Fruit fly (Drosophila melanogaster) whole organism, wandering third instar larva: ENCODE results near the gene Hel89B.

Experiments used
- Abd-B ChIP-seq: fragments of >200 bp; optimal IDR thresholded peaks from 2 replicates; lab custom pipeline; 2017; ENCODE audit warnings: missing biosample characterization, missing genetic modification characterization
- CG32264 ChIP-seq: fragments of 200-800 bp; sonication (Bioruptor generic); optimal IDR thresholded peaks from 2 replicates; lab custom pipeline; 2016; ENCODE audit warnings: missing biosample characterization, missing genetic modification characterization
- CG9705 ChIP-seq: fragments of 200-800 bp; sonication (Bioruptor generic); optimal IDR thresholded peaks from 2 replicates; lab custom pipeline; 2018; ENCODE audit warnings: missing biosample characterization, mild to moderate bottlenecking, missing genetic modification characterization
- CrebA ChIP-seq: fragments of 200-800 bp; sonication (Bioruptor generic); optimal IDR thresholded peaks from 2 replicates; lab custom pipeline; 2016; ENCODE audit warnings: missing biosample characterization, mild to moderate bottlenecking, missing genetic modification characterization, borderline replicate concordance
- Dfd ChIP-seq: fragments of >200 bp; optimal IDR thresholded peaks from 2 replicates; lab custom pipeline; 2017; ENCODE audit warnings: missing biosample characterization, missing genetic modification characterization
- Dif ChIP-seq: fragments of 200-275, 200-300 bp; sonication (Bioruptor generic); optimal IDR thresholded peaks from 2 replicates; lab custom pipeline; 2018; ENCODE audit warnings: missing biosample characterization, missing genetic modification characterization; ENCODE audit not compliant: partially characterized antibody
- HLH106 ChIP-seq: fragments of 200-800 bp; optimal IDR thresholded peaks from 3 replicates; lab custom pipeline; 2019; ENCODE audit warnings: missing biosample characterization, mild to moderate bottlenecking, missing genetic modification characterization, moderate library complexity
- Hr78 ChIP-seq: fragments of >200 bp; optimal IDR thresholded peaks from 2 replicates; lab custom pipeline; 2017; ENCODE audit warnings: missing biosample characterization, missing genetic modification characterization
- Hr83 ChIP-seq: fragments of 200-300 bp; sonication (Bioruptor generic); optimal IDR thresholded peaks from 2 replicates; lab custom pipeline; 2016; ENCODE audit warnings: missing biosample characterization, mild to moderate bottlenecking, missing genetic modification characterization, moderate library complexity; ENCODE audit not compliant: poor library complexity, severe bottlenecking
- Jra ChIP-seq: sonication (Bioruptor generic); optimal IDR thresholded peaks from 2 replicates; lab custom pipeline; 2016; ENCODE audit warnings: missing biosample characterization, missing genetic modification characterization
- Mio ChIP-seq: sonication (Bioruptor generic); optimal IDR thresholded peaks from 2 replicates; lab custom pipeline; 2016; ENCODE audit warnings: missing biosample characterization, missing genetic modification characterization
- N ChIP-seq: fragments of >200 bp; optimal IDR thresholded peaks from 2 replicates; lab custom pipeline; 2018; ENCODE audit warnings: missing biosample characterization, missing external identifiers, missing genetic modification characterization
- OdsH ChIP-seq: fragments of 200-800 bp; sonication (Bioruptor generic); optimal IDR thresholded peaks from 2 replicates; lab custom pipeline; 2016; ENCODE audit warnings: missing biosample characterization, mild to moderate bottlenecking, missing genetic modification characterization
- Rel ChIP-seq, 2 experiments: fragments of 200-800 bp; sonication (Bioruptor generic) in 1 of 2; optimal IDR thresholded peaks; 2 replicates in 1 of 2; 3 replicates in 1 of 2; lab custom pipeline; 2016 to 2019; ENCODE audit warnings: mild to moderate bottlenecking in 2 of 2, missing biosample characterization in 2 of 2, missing genetic modification characterization in 2 of 2, moderate library complexity in 1 of 2
- Sp1 ChIP-seq: fragments of 200-800 bp; sonication (Bioruptor generic); optimal IDR thresholded peaks from 3 replicates; lab custom pipeline; 2019; ENCODE audit warnings: missing biosample characterization, mild to moderate bottlenecking, missing genetic modification characterization, moderate library complexity
- Vsx2 ChIP-seq: fragments of 200-300, 225-300 bp; sonication (Bioruptor generic); optimal IDR thresholded peaks from 2 replicates; lab custom pipeline; 2018; ENCODE audit warnings: missing biosample characterization, missing genetic modification characterization; ENCODE audit not compliant: partially characterized antibody
- br ChIP-seq: fragments of 200-800 bp; sonication (Bioruptor generic); optimal IDR thresholded peaks from 2 replicates; lab custom pipeline; 2016; ENCODE audit warnings: missing biosample characterization, missing genetic modification characterization
- dmrt93B ChIP-seq: fragments of 200-800 bp; sonication (Bioruptor generic); optimal IDR thresholded peaks from 2 replicates; lab custom pipeline; 2018; ENCODE audit warnings: missing biosample characterization, mild to moderate bottlenecking, missing genetic modification characterization
- dsf ChIP-seq: sonication (Bioruptor generic); optimal IDR thresholded peaks from 2 replicates; lab custom pipeline; 2016; ENCODE audit warnings: missing biosample characterization, missing genetic modification characterization, borderline replicate concordance
- ey ChIP-seq: fragments of 200-800 bp; sonication (Bioruptor generic); optimal IDR thresholded peaks from 2 replicates; lab custom pipeline; 2016; ENCODE audit warnings: missing biosample characterization, missing genetic modification characterization
- foxo ChIP-seq, 2 experiments: fragments of 200-800 bp; sonication (Bioruptor generic); optimal IDR thresholded peaks; 2 replicates in 1 of 2; 3 replicates in 1 of 2; lab custom pipeline; 2016 to 2017; ENCODE audit warnings: missing biosample characterization in 2 of 2, missing genetic modification characterization in 2 of 2
- h ChIP-seq: fragments of 200-800 bp; sonication (Bioruptor generic); optimal IDR thresholded peaks from 3 replicates; lab custom pipeline; 2016; ENCODE audit warnings: missing biosample characterization, mild to moderate bottlenecking, missing genetic modification characterization
- jim ChIP-seq: fragments of 175-275, 200-325 bp; sonication (Bioruptor generic); optimal IDR thresholded peaks from 2 replicates; lab custom pipeline; 2016; ENCODE audit warnings: missing biosample characterization, mild to moderate bottlenecking, missing genetic modification characterization
- rgr ChIP-seq: fragments of 200-800 bp; sonication (Bioruptor generic); optimal IDR thresholded peaks from 3 replicates; lab custom pipeline; 2016; ENCODE audit warnings: missing biosample characterization, mild to moderate bottlenecking, missing genetic modification characterization
- sage ChIP-seq: fragments of 200-800 bp; sonication (Bioruptor generic); optimal IDR thresholded peaks from 2 replicates; lab custom pipeline; 2016; ENCODE audit warnings: missing biosample characterization, mild to moderate bottlenecking, missing genetic modification characterization
- sv ChIP-seq: fragments of 200-800 bp; sonication (Bioruptor generic); optimal IDR thresholded peaks from 3 replicates; lab custom pipeline; 2016; ENCODE audit warnings: missing biosample characterization, missing genetic modification characterization
- tai ChIP-seq: sonication (Bioruptor generic); optimal IDR thresholded peaks from 2 replicates; lab custom pipeline; 2016; ENCODE audit warnings: missing biosample characterization, missing genetic modification characterization
- usp ChIP-seq: fragments of >200 bp; optimal IDR thresholded peaks from 2 replicates; lab custom pipeline; 2017; ENCODE audit warnings: missing biosample characterization, missing genetic modification characterization
- woc ChIP-seq: sonication (Bioruptor generic); optimal IDR thresholded peaks from 2 replicates; lab custom pipeline; 2016; ENCODE audit warnings: missing biosample characterization, mild to moderate bottlenecking, missing genetic modification characterization

Hel89B gene

DNA sequence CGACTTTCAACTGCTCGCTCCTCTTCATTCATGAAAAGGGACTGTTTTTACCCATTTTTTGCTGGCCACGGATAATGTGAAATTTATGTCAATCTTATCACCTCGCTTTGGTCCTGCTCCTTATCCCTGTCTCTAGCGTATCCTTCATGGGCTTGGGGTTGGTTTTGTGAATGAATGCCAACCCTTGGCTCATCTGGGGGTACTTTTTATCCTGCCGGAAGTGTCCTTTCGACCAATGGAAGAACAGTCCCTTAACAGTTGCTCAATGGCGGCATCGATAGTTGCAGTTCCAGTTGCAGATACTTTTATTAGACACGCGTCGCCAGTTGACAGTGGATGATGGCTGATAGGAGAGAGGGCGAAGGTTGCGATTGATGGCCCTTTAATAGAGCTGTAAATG, 40.5 kb downstream of the Hel89B start:
- TF ChIP-seq N (GFP tag; lab: Kevin White, UChicago) = no peak
- TF ChIP-seq tai (GFP tag; lab: Kevin White, UChicago) = no peak
- TF ChIP-seq dsf = no peak
- TF ChIP-seq CrebA (GFP tag; lab: Kevin White, UChicago) = no peak
- TF ChIP-seq dmrt93B (GFP tag; lab: Kevin White, UChicago) = no peak
- TF ChIP-seq Abd-B = no peak
- TF ChIP-seq sage (GFP tag; lab: Kevin White, UChicago) = no peak
- TF ChIP-seq Vsx2 = no peak
- TF ChIP-seq Jra (GFP tag; lab: Kevin White, UChicago) = no peak
- no peak for TF ChIP-seq Hr78 (GFP tag; lab: Kevin White, UChicago)
- no peak for TF ChIP-seq CG9705 (GFP tag; lab: Kevin White, UChicago)
- TF ChIP-seq Dif (GFP tag; lab: Kevin White, UChicago) = no peak
- no peak for TF ChIP-seq foxo (GFP tag; optimal IDR thresholded peaks at IDR 0.05; lab: Kevin White, UChicago)

dm6 chr3R:16014573-16014972, 41.5 kb downstream of the Hel89B start:
- TF ChIP-seq woc (GFP tag; lab: Kevin White, UChicago) (no peak), sv (GFP tag; lab: Kevin White, UChicago) (no peak), h (GFP tag; lab: Kevin White, UChicago) (peak; percentile 18), Abd-B (no peak)

DNA sequence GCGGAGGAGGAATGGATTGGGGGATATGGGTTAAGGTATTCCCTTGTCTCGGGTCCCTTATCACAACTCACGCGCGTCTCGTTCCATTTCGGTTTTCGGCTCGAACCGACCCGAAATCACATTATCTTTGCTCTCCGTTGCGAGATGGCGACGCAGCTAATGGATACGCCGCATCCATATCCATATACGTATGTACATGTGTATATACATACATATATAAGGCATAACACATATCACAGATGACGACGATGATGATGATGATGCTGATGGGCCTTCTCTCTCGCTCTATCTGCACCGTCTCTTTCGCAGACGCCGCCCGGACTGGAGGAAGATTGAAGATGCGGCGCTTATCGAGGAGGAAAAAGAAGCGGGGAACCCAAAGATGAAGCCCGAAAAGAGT, 48.9 kb downstream of the Hel89B start:
- TF ChIP-seq OdsH (GFP tag; lab: Kevin White, UChicago) (no peak), dsf (no peak), CG32264 (GFP tag; lab: Kevin White, UChicago) (no peak), sage (GFP tag; lab: Kevin White, UChicago) (no peak), br (GFP tag; lab: Kevin White, UChicago) (no peak), Rel (GFP tag; optimal IDR thresholded peaks at IDR 0.05; lab: Kevin White, UChicago) (no peak), Rel (tag; optimal IDR thresholded peaks at IDR 0.05; lab: Kevin White, UChicago) (no peak), Dfd (GFP tag; lab: Kevin White, UChicago) (no peak), ey (GFP tag; lab: Kevin White, UChicago) (no peak), woc (GFP tag; lab: Kevin White, UChicago) (no peak), h (GFP tag; lab: Kevin White, UChicago) (no peak), usp (GFP tag; lab: Kevin White, UChicago) (no peak), rgr (GFP tag; lab: Kevin White, UChicago) (no peak), Sp1 (GFP tag; lab: Kevin White, UChicago) (no peak), jim (no peak), Hr83 (no peak), N (GFP tag; lab: Kevin White, UChicago) (no peak), CG9705 (GFP tag; lab: Kevin White, UChicago) (no peak), Mio (GFP tag; lab: Kevin White, UChicago) (no peak), CrebA (GFP tag; lab: Kevin White, UChicago) (no peak), HLH106 (tag; lab: Kevin White, UChicago) (no peak)

DNA sequence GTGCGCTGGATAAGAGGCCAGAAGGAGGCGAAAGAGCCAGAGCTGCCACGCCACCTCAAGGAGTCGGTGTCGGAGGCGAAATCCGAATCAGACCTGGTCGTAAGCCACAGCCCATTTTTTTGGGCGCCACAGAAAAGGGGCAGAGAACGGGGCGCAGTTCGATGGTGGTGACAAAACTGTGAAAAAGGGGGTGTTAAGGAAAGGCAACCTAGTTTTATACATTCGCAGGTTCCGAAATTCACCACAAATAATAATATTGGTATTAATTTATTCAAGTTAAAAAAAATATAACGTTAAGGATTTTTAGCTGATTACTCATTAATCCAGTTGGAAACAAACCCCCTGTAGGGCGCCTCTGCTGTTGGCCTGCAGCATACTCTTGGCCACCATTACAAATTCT, 50.5 kb downstream of the Hel89B start:
- no peak for TF ChIP-seq foxo (GFP tag; optimal IDR thresholded peaks at IDR 0.05; lab: Kevin White, UChicago)

DNA sequence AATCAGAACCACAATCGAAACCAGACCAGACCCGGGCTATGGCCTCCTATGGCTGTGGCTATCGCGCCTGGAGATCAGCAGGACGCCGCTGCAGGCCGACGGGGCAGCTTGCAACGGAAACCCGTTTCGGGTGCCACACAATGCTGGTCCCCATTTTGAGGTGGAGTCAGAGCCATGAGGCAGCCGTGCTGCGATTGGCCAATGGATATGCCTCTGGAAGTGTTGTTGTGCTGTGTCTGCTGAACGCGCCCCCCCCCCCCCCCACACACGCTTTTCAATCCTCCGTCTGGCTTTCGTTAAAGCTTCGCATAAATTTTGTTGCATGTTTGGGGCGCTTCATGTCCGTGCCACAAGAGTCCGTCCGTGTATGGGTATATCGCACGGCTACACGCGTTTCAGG, 51.0 kb downstream of the Hel89B start:
- TF ChIP-seq sv (GFP tag; lab: Kevin White, UChicago) (no peak), CG9705 (GFP tag; lab: Kevin White, UChicago) (no peak), Jra (GFP tag; lab: Kevin White, UChicago) (no peak), Dif (GFP tag; lab: Kevin White, UChicago) (peak; percentile 18), br (GFP tag; lab: Kevin White, UChicago) (no peak), OdsH (GFP tag; lab: Kevin White, UChicago) (no peak)
- TF ChIP-seq, all 38 proteins: peak for 1
